Worm (Caenorhabditis elegans) whole organism, late embryonic: Measurements from ENCODE around the gene K09C4.4.

Experiments used
- K02D7.2 ChIP-seq: sonication (generic microtip); optimal IDR thresholded peaks from 2 replicates; lab custom pipeline; 2017; ENCODE audit warnings: mild to moderate bottlenecking, missing genetic modification characterization, missing compliant biosample characterization
- T23F11.4 ChIP-seq: fragments of 200-800 bp; sonication (Bioruptor generic); optimal IDR thresholded peaks from 2 replicates; lab custom pipeline; 2018; ENCODE audit warnings: mild to moderate bottlenecking, missing genetic modification characterization, missing compliant biosample characterization
- Y22D7AL.16 ChIP-seq: sonication (generic microtip); optimal IDR thresholded peaks from 2 replicates; lab custom pipeline; 2016; ENCODE audit warnings: missing genetic modification characterization, missing compliant biosample characterization
- ahr-1 ChIP-seq: sonication (generic microtip); optimal IDR thresholded peaks from 2 replicates; lab custom pipeline; 2016; ENCODE audit warnings: missing genetic modification characterization, missing compliant biosample characterization
- ama-1 ChIP-seq: fragments of 150-350 bp; optimal IDR thresholded peaks from 2 replicates; lab custom pipeline; 2014
- ceh-18 ChIP-seq: sonication (generic microtip); optimal IDR thresholded peaks from 2 replicates; lab custom pipeline; 2016; ENCODE audit warnings: missing genetic modification characterization, missing compliant biosample characterization
- ceh-22 ChIP-seq: sonication (generic microtip); optimal IDR thresholded peaks from 2 replicates; lab custom pipeline; 2017; ENCODE audit warnings: missing biosample characterization, missing genetic modification characterization
- ceh-24 ChIP-seq: sonication (generic microtip); optimal IDR thresholded peaks from 2 replicates; lab custom pipeline; 2016; ENCODE audit warnings: mild to moderate bottlenecking, missing genetic modification characterization, missing compliant biosample characterization
- ceh-30 ChIP-seq: fragments of 150-350 bp; optimal IDR thresholded peaks from 2 replicates; lab custom pipeline; 2014; ENCODE audit warnings: missing biosample characterization, missing genetic modification characterization
- ceh-34 ChIP-seq: sonication (generic microtip); optimal IDR thresholded peaks from 2 replicates; lab custom pipeline; 2016; ENCODE audit warnings: mild to moderate bottlenecking, missing genetic modification characterization, missing compliant biosample characterization
- ceh-45 ChIP-seq: fragments of 200-800 bp; sonication (Bioruptor generic); IDR thresholded peaks from 2 replicates; pipeline ENCODE4 v1.3.6; 2022; ENCODE audit warnings: missing genetic modification reagents, missing genetic modification characterization, missing compliant biosample characterization
- ceh-48 ChIP-seq: sonication (generic microtip); optimal IDR thresholded peaks from 2 replicates; lab custom pipeline; 2016; ENCODE audit warnings: missing genetic modification characterization, inconsistent platforms, missing compliant biosample characterization
- ceh-6 ChIP-seq: fragments of 200-800 bp; sonication (Bioruptor generic); optimal IDR thresholded peaks from 2 replicates; lab custom pipeline; 2018; ENCODE audit warnings: mild to moderate bottlenecking, missing genetic modification characterization, missing compliant biosample characterization
- che-1 ChIP-seq: sonication (generic microtip); optimal IDR thresholded peaks from 2 replicates; lab custom pipeline; 2016; ENCODE audit warnings: mild to moderate bottlenecking, missing genetic modification characterization, missing compliant biosample characterization
- dmd-4 ChIP-seq: sonication (generic microtip); optimal IDR thresholded peaks from 2 replicates; lab custom pipeline; 2016; ENCODE audit warnings: borderline replicate concordance, missing genetic modification characterization, missing compliant biosample characterization
- elt-4 ChIP-seq: sonication (generic microtip); optimal IDR thresholded peaks from 2 replicates; lab custom pipeline; 2016; ENCODE audit warnings: missing genetic modification characterization, missing compliant biosample characterization
- eyg-1 ChIP-seq: sonication (generic microtip); optimal IDR thresholded peaks from 2 replicates; lab custom pipeline; 2016; ENCODE audit warnings: missing genotype, missing genetic modification characterization, missing compliant biosample characterization
- fax-1 ChIP-seq: sonication (generic microtip); optimal IDR thresholded peaks from 2 replicates; lab custom pipeline; 2016; ENCODE audit warnings: missing genotype, missing genetic modification characterization, missing compliant biosample characterization
- fkh-10 ChIP-seq: fragments of 150-350 bp; optimal IDR thresholded peaks from 2 replicates; lab custom pipeline; 2014; ENCODE audit warnings: missing biosample characterization, missing genetic modification reagents, missing genetic modification characterization
- fkh-6 ChIP-seq: sonication (generic microtip); optimal IDR thresholded peaks from 2 replicates; lab custom pipeline; 2016; ENCODE audit warnings: missing genetic modification characterization, missing compliant biosample characterization
- hlh-13 ChIP-seq: fragments of 200-800 bp; sonication (Bioruptor generic); optimal IDR thresholded peaks from 2 replicates; lab custom pipeline; 2018; ENCODE audit warnings: mild to moderate bottlenecking, missing genetic modification characterization, missing compliant biosample characterization
- hlh-30 ChIP-seq: sonication (generic microtip); optimal IDR thresholded peaks from 2 replicates; lab custom pipeline; 2017; ENCODE audit warnings: antibody characterized with exemption, missing genetic modification characterization, missing compliant biosample characterization; ENCODE audit not compliant: insufficient read depth
- hlh-8 ChIP-seq: sonication (generic microtip); optimal IDR thresholded peaks from 2 replicates; lab custom pipeline; 2016; ENCODE audit warnings: missing genotype, missing genetic modification characterization, missing compliant biosample characterization
- madf-2 ChIP-seq: sonication (generic microtip); optimal IDR thresholded peaks from 2 replicates; lab custom pipeline; 2017; ENCODE audit warnings: missing genetic modification characterization, missing compliant biosample characterization
- mec-3 ChIP-seq: sonication (generic microtip); optimal IDR thresholded peaks from 2 replicates; lab custom pipeline; 2016; ENCODE audit warnings: borderline replicate concordance, missing genetic modification characterization, missing compliant biosample characterization
- nfya-1 ChIP-seq: sonication (generic microtip); optimal IDR thresholded peaks from 2 replicates; lab custom pipeline; 2017; ENCODE audit warnings: missing genetic modification characterization, mild to moderate bottlenecking, missing compliant biosample characterization, antibody characterized with exemption, moderate library complexity
- nhr-232 ChIP-seq: sonication (generic microtip); optimal IDR thresholded peaks from 2 replicates; lab custom pipeline; 2016; ENCODE audit warnings: missing genetic modification characterization, missing compliant biosample characterization
- npax-4 ChIP-seq: sonication (generic microtip); optimal IDR thresholded peaks from 2 replicates; lab custom pipeline; 2016; ENCODE audit warnings: missing genetic modification characterization, missing compliant biosample characterization
- odd-2 ChIP-seq: sonication (generic microtip); optimal IDR thresholded peaks from 2 replicates; lab custom pipeline; 2017; ENCODE audit warnings: antibody characterized with exemption, mild to moderate bottlenecking, missing genetic modification characterization, missing compliant biosample characterization
- pat-9 ChIP-seq: fragments of 200-800 bp; sonication (Bioruptor generic); optimal IDR thresholded peaks from 2 replicates; lab custom pipeline; 2018; ENCODE audit warnings: mild to moderate bottlenecking, missing genetic modification characterization, moderate library complexity, missing compliant biosample characterization
- pha-2 ChIP-seq: sonication (generic microtip); optimal IDR thresholded peaks from 2 replicates; lab custom pipeline; 2017; ENCODE audit warnings: mild to moderate bottlenecking, missing genetic modification characterization, missing compliant biosample characterization
- pha-4 ChIP-seq: fragments of 150-350 bp; optimal IDR thresholded peaks from 2 replicates; lab custom pipeline; 2018; ENCODE audit warnings: missing biosample characterization, missing genetic modification reagents, missing genetic modification characterization
- sdc-2 ChIP-seq: sonication (generic microtip); optimal IDR thresholded peaks from 2 replicates; lab custom pipeline; 2016; ENCODE audit warnings: missing genotype, missing genetic modification characterization, missing compliant biosample characterization
- sox-2 ChIP-seq: fragments of 200-800 bp; sonication (Bioruptor generic); IDR thresholded peaks from 2 replicates; pipeline ENCODE4 v1.3.6; 2022; ENCODE audit warnings: missing genetic modification reagents, missing genetic modification characterization, missing compliant biosample characterization
- tbx-2 ChIP-seq: sonication (generic microtip); optimal IDR thresholded peaks from 2 replicates; lab custom pipeline; 2016; ENCODE audit warnings: missing genetic modification characterization, missing compliant biosample characterization
- ttx-3 ChIP-seq: sonication (generic microtip); optimal IDR thresholded peaks from 2 replicates; lab custom pipeline; 2016; ENCODE audit warnings: missing genetic modification reagents, missing genetic modification characterization, missing compliant biosample characterization
- zip-5 ChIP-seq: sonication (generic microtip); optimal IDR thresholded peaks from 2 replicates; lab custom pipeline; 2016; ENCODE audit warnings: missing genetic modification characterization, missing compliant biosample characterization
- ztf-16 ChIP-seq: sonication (generic microtip); optimal IDR thresholded peaks from 2 replicates; lab custom pipeline; 2017; ENCODE audit warnings: missing genetic modification characterization, missing compliant biosample characterization

K09C4.4 gene

DNA sequence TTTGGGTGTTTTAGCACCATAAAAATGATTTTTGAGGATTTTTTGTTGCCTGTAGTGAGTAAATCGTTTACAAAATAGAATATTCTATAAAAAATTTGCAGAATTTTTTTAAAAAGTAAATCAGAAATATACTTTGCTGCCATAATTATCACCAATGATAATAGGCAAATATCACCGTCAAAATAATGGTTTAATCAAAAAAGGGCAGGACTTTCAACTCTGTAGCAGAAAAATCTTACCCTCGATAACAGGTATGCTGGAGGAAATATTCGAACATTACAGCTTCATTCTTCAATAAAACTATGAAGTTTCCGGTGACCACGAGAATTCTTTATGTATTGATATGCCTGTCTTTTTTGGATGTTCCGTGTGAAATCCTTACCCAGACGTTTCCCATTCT lies at the start of gene K09C4.4:
Gene K09C4.4 (plus strand): TSS at position 301 of the 400 bp plus-strand sequence.
- no peak for TF ChIP-seq fkh-10 (GFP tag; lab: Kevin White, UChicago)
- no peak for TF ChIP-seq ceh-45 (GFP tag; lab: Robert Waterston, UW)
- no peak for TF ChIP-seq ttx-3 (tag; lab: Kevin White, UChicago)
- TF ChIP-seq odd-2 (tag; lab: Kevin White, UChicago) = no peak
- no peak for TF ChIP-seq nhr-232 (tag; lab: Kevin White, UChicago)
- TF ChIP-seq ceh-22 (tag; lab: Kevin White, UChicago) = no peak
- no peak for TF ChIP-seq ceh-48 (tag; lab: Kevin White, UChicago)
- no peak for TF ChIP-seq hlh-30 (tag; lab: Kevin White, UChicago)
- TF ChIP-seq ztf-16 (tag; lab: Kevin White, UChicago) = no peak
- no peak for TF ChIP-seq zip-5 (tag; lab: Kevin White, UChicago)
- TF ChIP-seq T23F11.4 (GFP tag; lab: Kevin White, UChicago) = no peak
- no peak for TF ChIP-seq sox-2 (GFP tag; lab: Robert Waterston, UW)
- no peak for TF ChIP-seq fkh-6
- TF ChIP-seq elt-4 (tag; lab: Kevin White, UChicago) = no peak
- no peak for TF ChIP-seq hlh-13 (GFP tag; lab: Kevin White, UChicago)
- no peak for TF ChIP-seq ceh-6 (GFP tag; lab: Kevin White, UChicago)
- TF ChIP-seq mec-3 (tag; lab: Kevin White, UChicago) = no peak
- TF ChIP-seq ama-1 (lab: Kevin White, UChicago) = no peak
- TF ChIP-seq tbx-2 (tag; lab: Kevin White, UChicago) = no peak
- TF ChIP-seq, all 69 proteins: peak for 0

DNA sequence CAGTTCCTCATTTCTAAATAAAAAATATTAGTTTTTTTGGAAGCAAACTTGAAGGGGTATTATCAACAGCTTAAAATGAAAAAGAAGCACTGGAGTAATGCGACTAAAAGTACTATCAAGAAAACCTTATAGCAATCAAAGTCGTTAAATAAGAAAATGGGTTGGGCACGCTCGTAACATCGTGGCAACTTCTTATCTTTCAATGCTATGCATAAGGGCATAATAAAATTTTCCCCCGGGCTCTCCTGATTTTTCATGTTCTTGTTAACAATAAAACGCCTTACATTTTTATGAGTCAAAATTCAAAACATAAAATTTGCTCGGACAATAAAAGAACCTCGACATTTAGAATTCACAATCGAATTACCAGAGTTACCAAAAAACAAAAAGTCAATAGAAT lies 45.7 kb upstream of the K09C4.4 start, which contains the start of gene irg-7:
Gene irg-7 (minus strand): TSS at position 23 of the 400 bp plus-strand sequence.
- no peak for TF ChIP-seq ceh-30 (tag; lab: Kevin White, UChicago)
- TF ChIP-seq pha-2 (tag; lab: Kevin White, UChicago) = no peak
- TF ChIP-seq Y22D7AL.16 (tag; lab: Kevin White, UChicago) = no peak
- TF ChIP-seq ceh-24 (tag; lab: Kevin White, UChicago) = no peak
- TF ChIP-seq dmd-4 (tag; lab: Kevin White, UChicago) = no peak
- no peak for TF ChIP-seq ceh-34
- no peak for TF ChIP-seq pat-9
- no peak for TF ChIP-seq ceh-48 (tag; lab: Kevin White, UChicago)
- no peak for TF ChIP-seq ahr-1 (tag; lab: Kevin White, UChicago)
- TF ChIP-seq sox-2 (GFP tag; lab: Robert Waterston, UW) = no peak
- TF ChIP-seq fax-1 (tag; lab: Kevin White, UChicago) = no peak
- no peak for TF ChIP-seq hlh-8 (tag; lab: Kevin White, UChicago)

DNA sequence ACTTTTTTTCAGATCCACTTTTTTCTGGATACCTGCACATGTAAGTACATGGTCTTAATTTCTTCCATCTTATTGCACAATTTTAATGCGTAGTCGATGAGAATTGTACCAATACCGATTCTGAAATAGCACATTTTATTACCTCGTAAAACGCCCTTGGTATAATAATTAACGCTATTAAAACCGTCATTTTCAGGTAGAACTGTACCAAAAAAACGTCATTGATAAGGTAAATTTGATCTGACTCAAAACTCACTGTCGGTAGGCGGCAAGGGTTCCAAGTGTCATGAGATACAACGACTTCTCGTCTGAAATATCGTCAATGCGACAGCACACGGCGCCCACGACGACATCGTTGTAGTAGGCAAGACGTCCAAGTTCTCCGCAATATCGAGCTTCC lies 44.9 kb upstream of the K09C4.4 start:
- no peak for TF ChIP-seq sdc-2
- TF ChIP-seq sox-2 (GFP tag; lab: Robert Waterston, UW) = no peak
- TF ChIP-seq madf-2 (tag; lab: Kevin White, UChicago) = no peak
- no peak for TF ChIP-seq ceh-6 (GFP tag; lab: Kevin White, UChicago)
- TF ChIP-seq eyg-1 = no peak
- no peak for TF ChIP-seq ztf-16 (tag; lab: Kevin White, UChicago)
- no peak for TF ChIP-seq npax-4 (tag; lab: Kevin White, UChicago)
- TF ChIP-seq K02D7.2 = no peak
- no peak for TF ChIP-seq tbx-2 (tag; lab: Kevin White, UChicago)
- no peak for TF ChIP-seq ceh-18 (tag; lab: Kevin White, UChicago)
- TF ChIP-seq pha-4 = no peak
- TF ChIP-seq che-1 = no peak
- TF ChIP-seq ceh-45 (GFP tag; lab: Robert Waterston, UW) = no peak
- no peak for TF ChIP-seq dmd-4 (tag; lab: Kevin White, UChicago)
- no peak for TF ChIP-seq nfya-1 (tag; lab: Kevin White, UChicago)
- no peak for TF ChIP-seq ceh-30 (tag; lab: Kevin White, UChicago)
- no peak for TF ChIP-seq mec-3 (tag; lab: Kevin White, UChicago)
- TF ChIP-seq, all 69 proteins: peak for 0
